Worm (Caenorhabditis elegans): ENCODE results near the gene F58E6.8.

DNA sequence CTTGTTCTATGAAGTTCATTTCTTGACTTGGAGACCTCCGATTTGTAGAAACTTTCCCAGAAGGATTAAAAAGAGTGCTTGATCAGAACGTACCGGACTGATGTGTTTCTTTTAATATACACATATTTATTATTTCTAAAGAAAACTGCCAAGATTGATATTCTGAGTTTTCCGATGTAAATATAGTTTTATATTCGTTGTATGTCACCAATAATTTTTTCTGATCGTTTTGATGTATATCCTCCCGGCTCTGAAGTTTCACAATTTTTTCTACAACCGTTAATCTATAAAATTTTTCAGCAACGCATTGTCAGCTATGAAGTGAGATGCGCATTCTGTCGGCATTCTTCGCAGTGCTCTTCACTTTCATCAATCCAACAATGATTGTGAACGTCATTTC lies 40.9 kb upstream of the F58E6.8 start, which contains the start of gene F46B6.9:
- no peak for TF ChIP-seq dmd-4 (tag; optimal IDR thresholded peaks at IDR 0.05; ENCODE audit: borderline replicate concordance)
- TF ChIP-seq fkh-6 (tag; optimal IDR thresholded peaks at IDR 0.05) = no peak
- no peak for TF ChIP-seq hlh-15 (tag; optimal IDR thresholded peaks at IDR 0.05)
- TF ChIP-seq ets-4 (tag; optimal IDR thresholded peaks at IDR 0.05) = no peak
- TF ChIP-seq ceh-24 (tag; optimal IDR thresholded peaks at IDR 0.05) = no peak
- TF ChIP-seq ceh-45 (GFP tag; IDR thresholded peaks at IDR 0.05) = no peak
- TF ChIP-seq odd-2 (tag; optimal IDR thresholded peaks at IDR 0.05) = no peak
- no peak for TF ChIP-seq unc-55 (GFP tag; optimal IDR thresholded peaks at IDR 0.05)
- TF ChIP-seq fkh-10 (GFP tag; optimal IDR thresholded peaks at IDR 0.05) = no peak

Data from whole organism, late embryonic.